Worm (Caenorhabditis elegans) whole organism, young adult: ENCODE results near the gene F10D7.11.

Experiments used
- hsf-1 ChIP-seq: fragments of 200-800 bp; sonication (Bioruptor generic); IDR thresholded peaks from 2 replicates; pipeline ENCODE4 v1.3.6; 2022; ENCODE audit warnings: missing genetic modification reagents, missing genetic modification characterization, missing compliant biosample characterization
- snpc-1.3 ChIP-seq: sonication (generic microtip); optimal IDR thresholded peaks from 2 replicates; lab custom pipeline; 2017; ENCODE audit warnings: missing genetic modification characterization, mild to moderate bottlenecking, missing compliant biosample characterization, antibody characterized with exemption, moderate library complexity, missing genotype, missing genetic modification reagents; ENCODE audit not compliant: insufficient read depth

- no peak for TF ChIP-seq snpc-1.3
- TF ChIP-seq hsf-1 (GFP tag; lab: Robert Waterston, UW): no peak
Observed at ce11 chrX:17349411-17349810, 13.2 kb upstream of the F10D7.11 start.
